Worm (Caenorhabditis elegans) whole organism, midembryonic: ENCODE measurements around the gene sra-30.

Experiments
- flt-1 ChIP-seq: fragments of 200-800 bp; sonication (Bioruptor generic); IDR thresholded peaks from 2 replicates; pipeline ENCODE4 v1.3.6; 2022; ENCODE audit warnings: missing genetic modification characterization, missing compliant biosample characterization
- med-1 ChIP-seq: sonication (generic microtip); optimal IDR thresholded peaks from 2 replicates; lab custom pipeline; 2017; ENCODE audit warnings: missing genetic modification characterization, mild to moderate bottlenecking, missing compliant biosample characterization, antibody characterized with exemption, missing genetic modification reagents; ENCODE audit not compliant: insufficient read depth
- tab-1 ChIP-seq: fragments of 200-800 bp; sonication (Bioruptor generic); IDR thresholded peaks from 2 replicates; pipeline ENCODE4 v1.3.6; 2022; ENCODE audit warnings: missing genetic modification characterization, missing compliant biosample characterization
- ztf-23 ChIP-seq: fragments of 200-800 bp; sonication (Bioruptor generic); IDR thresholded peaks from 2 replicates; pipeline ENCODE4 v1.3.6; 2022; ENCODE audit warnings: missing genetic modification reagents, missing genetic modification characterization, missing compliant biosample characterization
- ztf-29 ChIP-seq: fragments of 200-800 bp; sonication (Bioruptor generic); IDR thresholded peaks from 2 replicates; pipeline ENCODE4 v1.3.6; 2022; ENCODE audit warnings: missing genetic modification reagents, missing genetic modification characterization, missing compliant biosample characterization

DNA sequence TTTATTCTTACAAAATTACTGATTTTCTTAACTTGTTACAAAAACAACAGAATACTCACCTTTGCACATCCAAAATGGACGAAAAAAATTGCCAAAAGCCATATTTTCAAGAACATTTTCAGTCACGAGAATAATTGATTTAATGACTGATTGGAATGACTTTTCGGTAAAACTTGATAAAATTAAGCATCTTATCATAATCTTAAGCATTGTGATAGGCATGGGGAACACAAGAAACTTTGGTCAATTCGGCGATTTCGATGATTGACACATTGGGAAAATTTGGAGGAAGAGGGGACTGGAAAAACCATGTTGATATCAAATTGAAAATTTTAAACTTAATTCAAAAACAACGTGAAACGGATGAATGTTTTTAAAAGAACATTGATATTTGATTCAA is 12.6 kb upstream of the sra-30 start, which contains the start of gene Y40H7A.10:
- TF ChIP-seq med-1 (GFP tag; lab: Kevin White, UChicago) (no peak), tab-1 (GFP tag; lab: Robert Waterston, UW) (no peak), flt-1 (GFP tag; lab: Robert Waterston, UW) (no peak), ztf-23 (no peak), ztf-29 (GFP tag; lab: Robert Waterston, UW) (no peak)
